Worm (Caenorhabditis elegans) whole organism, L1 larva: ENCODE measurements around the gene nhr-31.
A peak's percentile ranks its signal among the peaks of the same experiment; 100 is the strongest.

ENCODE experiments used
- C16A3.4 ChIP-seq: fragments of 150-350 bp; optimal IDR thresholded peaks from 2 replicates; lab custom pipeline; 2014; ENCODE audit warnings: missing biosample characterization, missing genetic modification characterization
- alr-1 ChIP-seq: fragments of 200-800 bp; sonication (Bioruptor generic); optimal IDR thresholded peaks from 2 replicates; lab custom pipeline; 2018; ENCODE audit warnings: borderline replicate concordance, mild to moderate bottlenecking, missing genetic modification characterization, missing compliant biosample characterization
- ceh-8 ChIP-seq: fragments of 200-800 bp; sonication (Bioruptor generic); optimal IDR thresholded peaks from 2 replicates; lab custom pipeline; 2018; ENCODE audit warnings: mild to moderate bottlenecking, missing genetic modification characterization, moderate library complexity, missing compliant biosample characterization
- ceh-82 ChIP-seq, 3 experiments: fragments of 150-350 bp in 1 of 3; sonication (generic microtip) in 2 of 3; optimal IDR thresholded peaks; 2 replicates each; lab custom pipeline; 2014 to 2017; ENCODE audit warnings: missing biosample characterization in 3 of 3, missing genetic modification characterization in 3 of 3
- ceh-90 ChIP-seq: sonication (generic microtip); optimal IDR thresholded peaks from 2 replicates; lab custom pipeline; 2016; ENCODE audit warnings: missing genetic modification characterization, missing compliant biosample characterization
- ces-1 ChIP-seq: fragments of 150-350 bp; optimal IDR thresholded peaks from 2 replicates; lab custom pipeline; 2014; ENCODE audit warnings: missing biosample characterization, missing genetic modification reagents, missing genetic modification characterization
- dpl-1 ChIP-seq, 3 experiments: fragments of 150-350 bp in 2 of 3; sonication (generic microtip) in 1 of 3; optimal IDR thresholded peaks; 2 replicates each; lab custom pipeline; 2014 to 2017; ENCODE audit warnings: missing biosample characterization in 3 of 3, missing genetic modification characterization in 3 of 3, missing genetic modification reagents in 3 of 3
- efl-1 ChIP-seq, 4 experiments: fragments of 150-350 bp; optimal IDR thresholded peaks in 3 of 4; peaks in 1 of 4; 1 replicate in 1 of 4; 2 replicates in 3 of 4; lab custom pipeline; 2014; ENCODE audit warnings: missing biosample characterization in 2 of 4, missing genetic modification characterization in 2 of 4, missing genetic modification reagents in 2 of 4
- efl-3 ChIP-seq: fragments of 200-800 bp; sonication (Bioruptor generic); optimal IDR thresholded peaks from 2 replicates; lab custom pipeline; 2018; ENCODE audit warnings: mild to moderate bottlenecking, missing genetic modification characterization, missing compliant biosample characterization
- egl-13 ChIP-seq: sonication (generic microtip); optimal IDR thresholded peaks from 2 replicates; lab custom pipeline; 2016; ENCODE audit warnings: missing genotype, missing genetic modification reagents, missing genetic modification characterization, missing compliant biosample characterization
- egl-27 ChIP-seq, 2 experiments: fragments of 150-350 bp in 1 of 2; sonication (generic microtip); optimal IDR thresholded peaks; 3 replicates each; lab custom pipeline; 2017 to 2018; ENCODE audit warnings: missing biosample characterization in 2 of 2, missing genetic modification characterization in 2 of 2, missing genetic modification reagents in 2 of 2
- elt-2 ChIP-seq: sonication (generic microtip); optimal IDR thresholded peaks from 2 replicates; lab custom pipeline; 2016; ENCODE audit warnings: missing genetic modification characterization, mild to moderate bottlenecking, inconsistent platforms, missing compliant biosample characterization, missing genetic modification reagents
- elt-3 ChIP-seq, 6 experiments: fragments of 150-350 bp in 1 of 6; sonication (generic microtip); optimal IDR thresholded peaks; 2 replicates each; lab custom pipeline; 2017 to 2018; ENCODE audit warnings: missing biosample characterization in 6 of 6, missing genetic modification characterization in 6 of 6, inconsistent platforms in 1 of 6
- ets-5 ChIP-seq: fragments of 200-800 bp; sonication (Bioruptor generic); IDR thresholded peaks from 2 replicates; pipeline ENCODE4 v1.3.6; 2022; ENCODE audit warnings: missing genetic modification characterization, missing compliant biosample characterization
- grh-1 ChIP-seq: fragments of 200-800 bp; sonication (Bioruptor generic); IDR thresholded peaks from 2 replicates; pipeline ENCODE4 v1.3.6; 2022; ENCODE audit warnings: missing genetic modification reagents, missing genetic modification characterization, missing compliant biosample characterization
- hlh-17 ChIP-seq: fragments of 200-800 bp; sonication (Bioruptor generic); optimal IDR thresholded peaks from 2 replicates; lab custom pipeline; 2018; ENCODE audit warnings: missing genetic modification characterization, mild to moderate bottlenecking, missing compliant biosample characterization, moderate library complexity, borderline replicate concordance
- hpl-2 ChIP-seq: fragments of 150-350 bp; optimal IDR thresholded peaks from 2 replicates; lab custom pipeline; 2014; ENCODE audit warnings: missing biosample characterization, missing genetic modification reagents, missing genetic modification characterization
- irx-1 ChIP-seq: sonication (generic microtip); optimal IDR thresholded peaks from 2 replicates; lab custom pipeline; 2016; ENCODE audit warnings: missing genetic modification characterization, missing compliant biosample characterization
- isw-1 ChIP-seq: fragments of 200-800 bp; sonication (Bioruptor generic); IDR thresholded peaks from 2 replicates; pipeline ENCODE4 v1.3.6; 2022; ENCODE audit warnings: missing genetic modification characterization, missing compliant biosample characterization
- lin-14 ChIP-seq: fragments of 200-800 bp; sonication (Bioruptor generic); optimal IDR thresholded peaks from 2 replicates; lab custom pipeline; 2018; ENCODE audit warnings: mild to moderate bottlenecking, missing genetic modification characterization, moderate library complexity, missing compliant biosample characterization
- lin-35 ChIP-seq, 2 experiments: fragments of 150-350 bp; optimal IDR thresholded peaks; 2 replicates each; lab custom pipeline; 2014; ENCODE audit warnings: missing biosample characterization in 2 of 2, missing genetic modification characterization in 2 of 2, missing genetic modification reagents in 2 of 2
- lir-3 ChIP-seq: sonication (generic microtip); optimal IDR thresholded peaks from 2 replicates; lab custom pipeline; 2016; ENCODE audit warnings: mild to moderate bottlenecking, missing genetic modification characterization, moderate library complexity, missing compliant biosample characterization; ENCODE audit not compliant: poor library complexity
- mdl-1 ChIP-seq, 2 experiments: fragments of 150-350 bp; optimal IDR thresholded peaks; 2 replicates each; lab custom pipeline; 2014 to 2017; ENCODE audit warnings: missing biosample characterization in 2 of 2, missing genetic modification characterization in 2 of 2, inconsistent platforms in 1 of 2
- mep-1 ChIP-seq: fragments of 150-350 bp; optimal IDR thresholded peaks from 2 replicates; lab custom pipeline; 2014; ENCODE audit warnings: missing biosample characterization, missing genetic modification characterization
- nhr-11 ChIP-seq: fragments of 150-350 bp; optimal IDR thresholded peaks from 2 replicates; lab custom pipeline; 2014; ENCODE audit warnings: missing biosample characterization, missing genetic modification characterization
- nhr-19 ChIP-seq: fragments of 200-800 bp; sonication (Bioruptor generic); conservative IDR thresholded peaks from 2 replicates; pipeline ENCODE4 v1.3.6; 2022; ENCODE audit warnings: missing genetic modification characterization, missing compliant biosample characterization
- nhr-28 ChIP-seq: fragments of 150-350 bp; optimal IDR thresholded peaks from 2 replicates; lab custom pipeline; 2014; ENCODE audit warnings: missing biosample characterization, missing genetic modification characterization
- nhr-71 ChIP-seq: sonication (generic microtip); optimal IDR thresholded peaks from 2 replicates; lab custom pipeline; 2016; ENCODE audit warnings: mild to moderate bottlenecking, missing genetic modification characterization, moderate library complexity, missing compliant biosample characterization
- nhr-76 ChIP-seq: sonication (generic microtip); optimal IDR thresholded peaks from 2 replicates; lab custom pipeline; 2017; ENCODE audit warnings: missing biosample characterization, missing genetic modification characterization
- nhr-77 ChIP-seq: fragments of 150-350 bp; optimal IDR thresholded peaks from 2 replicates; lab custom pipeline; 2014; ENCODE audit warnings: missing biosample characterization, missing genetic modification characterization
- nhr-85 ChIP-seq: sonication (generic microtip); peaks from one replicate; lab custom pipeline; 2016; ENCODE audit warnings: missing genetic modification characterization, inconsistent platforms, missing compliant biosample characterization
- pax-3 ChIP-seq: fragments of 200-800 bp; sonication (Bioruptor generic); optimal IDR thresholded peaks from 2 replicates; lab custom pipeline; 2018; ENCODE audit warnings: mild to moderate bottlenecking, missing genetic modification characterization, moderate library complexity, missing compliant biosample characterization
- pqm-1 ChIP-seq: sonication (generic microtip); optimal IDR thresholded peaks from 3 replicates; lab custom pipeline; 2017; ENCODE audit warnings: missing biosample characterization, missing genetic modification characterization
- skn-1 ChIP-seq: fragments of 150-350 bp; optimal IDR thresholded peaks from 2 replicates; lab custom pipeline; 2014; ENCODE audit warnings: missing biosample characterization, missing genetic modification characterization
- sox-4 ChIP-seq: sonication (generic microtip); optimal IDR thresholded peaks from 2 replicates; lab custom pipeline; 2016; ENCODE audit warnings: missing genetic modification characterization, missing compliant biosample characterization
- sptf-1 ChIP-seq: fragments of 150-350 bp; optimal IDR thresholded peaks from 2 replicates; lab custom pipeline; 2014; ENCODE audit warnings: missing biosample characterization, missing genetic modification characterization
- swsn-7 ChIP-seq: sonication (generic microtip); optimal IDR thresholded peaks from 2 replicates; lab custom pipeline; 2016; ENCODE audit warnings: missing genetic modification characterization, missing compliant biosample characterization
- tbx-2 ChIP-seq: sonication (generic microtip); optimal IDR thresholded peaks from 2 replicates; lab custom pipeline; 2016; ENCODE audit warnings: missing genetic modification characterization, missing compliant biosample characterization
- tlp-1 ChIP-seq: fragments of 150-350 bp; optimal IDR thresholded peaks from 2 replicates; lab custom pipeline; 2014; ENCODE audit warnings: missing biosample characterization, missing genetic modification characterization
- unc-130 ChIP-seq: fragments of 150-350 bp; optimal IDR thresholded peaks from 2 replicates; lab custom pipeline; 2017; ENCODE audit warnings: missing biosample characterization, missing genetic modification characterization, inconsistent platforms
- unc-30 ChIP-seq: sonication (generic microtip); optimal IDR thresholded peaks from 2 replicates; lab custom pipeline; 2017; ENCODE audit warnings: missing biosample characterization, missing genetic modification characterization
- unc-62 ChIP-seq: fragments of 150-350 bp; optimal IDR thresholded peaks from 2 replicates; lab custom pipeline; 2014; ENCODE audit warnings: missing biosample characterization, missing genetic modification reagents, missing genetic modification characterization
- xbp-1 ChIP-seq: sonication (generic microtip); optimal IDR thresholded peaks from 2 replicates; lab custom pipeline; 2016; ENCODE audit warnings: missing genetic modification characterization, missing compliant biosample characterization
- zip-4 ChIP-seq: fragments of 200-800 bp; sonication (Bioruptor generic); optimal IDR thresholded peaks from 2 replicates; lab custom pipeline; 2018; ENCODE audit warnings: mild to moderate bottlenecking, missing genetic modification characterization, moderate library complexity, missing compliant biosample characterization
- ztf-11 ChIP-seq, 2 experiments: sonication (generic microtip); optimal IDR thresholded peaks; 2 replicates each; lab custom pipeline; 2016 to 2017; ENCODE audit warnings: missing genetic modification characterization in 2 of 2, missing biosample characterization in 1 of 2, missing compliant biosample characterization in 1 of 2
- ztf-4 ChIP-seq: fragments of 150-350 bp; optimal IDR thresholded peaks from 2 replicates; lab custom pipeline; 2014; ENCODE audit warnings: missing biosample characterization, missing genetic modification characterization

nhr-31 gene

ce11 chrIV:8036492-8036891 lies 7.2 kb upstream of the nhr-31 start (continued):
- TF ChIP-seq skn-1 (tag; lab: Kevin White, UChicago) = no peak

DNA sequence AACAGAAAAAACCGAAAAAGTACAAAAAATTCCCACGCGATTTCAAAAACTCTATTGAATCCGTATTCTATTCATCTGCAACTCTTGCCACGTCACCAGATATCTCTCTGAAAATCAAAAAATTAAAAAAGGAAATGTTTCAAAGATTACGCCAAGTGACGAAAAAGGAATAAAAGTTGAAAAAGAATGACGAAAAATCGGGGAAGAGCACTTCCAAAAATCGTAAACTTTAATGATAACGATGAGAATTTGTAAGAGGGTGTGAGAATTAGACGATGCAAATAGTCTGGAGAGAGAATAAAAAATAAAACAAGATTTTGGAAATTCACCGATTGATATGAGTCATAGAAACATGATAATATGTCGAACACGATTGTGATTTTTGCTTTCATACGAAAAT lies 4.9 kb upstream of the nhr-31 start:
- TF ChIP-seq mep-1 (tag; lab: Kevin White, UChicago) (no peak), pqm-1 (tag; lab: Kevin White, UChicago) (no peak), pax-3 (no peak)
- TF ChIP-seq, all 84 proteins: peak for 0

DNA sequence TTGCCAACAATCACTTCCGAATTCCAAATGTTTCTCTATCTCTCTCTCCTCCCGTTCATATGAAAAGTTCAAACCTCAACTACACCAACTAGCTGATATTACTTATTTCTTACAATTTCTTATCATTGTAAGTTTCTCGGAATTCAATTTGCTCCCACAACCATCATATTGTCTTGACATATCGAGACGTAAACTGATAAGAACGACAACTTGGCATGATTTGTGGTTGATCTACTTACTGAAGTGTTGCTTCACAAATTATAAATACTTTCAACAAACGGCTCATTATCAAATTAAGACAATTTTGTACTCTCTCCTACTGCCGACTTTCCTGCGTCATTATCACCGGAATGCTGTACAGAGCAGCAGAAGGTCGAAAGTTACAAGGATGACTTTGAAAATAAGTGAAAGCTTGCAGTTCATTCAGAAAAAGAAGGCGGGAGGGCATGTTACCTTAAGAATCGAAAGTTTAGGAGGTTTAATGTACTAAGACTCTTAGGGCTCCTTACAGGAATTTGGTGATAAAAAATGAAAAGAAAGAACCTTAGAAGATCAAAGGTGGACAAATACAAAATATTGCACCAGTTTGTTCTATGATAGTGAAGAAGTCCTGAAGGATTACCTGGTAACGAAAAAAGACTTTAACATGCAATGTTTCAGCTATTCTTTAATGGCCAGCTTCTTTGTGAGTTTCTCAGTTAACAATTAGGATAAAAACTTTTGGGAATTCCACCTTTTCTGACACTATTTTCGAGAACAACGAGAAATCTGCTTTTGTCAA lies 3.0 kb upstream of the nhr-31 start:
- TF ChIP-seq zip-4 (GFP tag; lab: Kevin White, UChicago) (no peak), elt-3 (tag; optimal IDR thresholded peaks at IDR 0.05; lab: Kevin White, UChicago) (no peak), elt-2 (tag; lab: Kevin White, UChicago) (peak; percentile 97), nhr-77 (tag; lab: Kevin White, UChicago) (no peak), nhr-71 (tag; lab: Kevin White, UChicago) (peak; percentile 42), xbp-1 (tag; lab: Kevin White, UChicago) (no peak), ceh-8 (GFP tag; lab: Kevin White, UChicago) (no peak), unc-62 (GFP tag; lab: Kevin White, UChicago) (no peak), skn-1 (tag; lab: Kevin White, UChicago) (no peak), egl-27 (tag; optimal IDR thresholded peaks at IDR 0.05; lab: Kevin White, UChicago) (no peak), pax-3 (no peak), ztf-11 (tag; optimal IDR thresholded peaks at IDR 0.05; lab: Kevin White, UChicago) (no peak), lin-14 (GFP tag; lab: Kevin White, UChicago) (peak; percentile 12), hlh-17 (GFP tag; lab: Kevin White, UChicago) (no peak), nhr-11 (tag; lab: Kevin White, UChicago) (no peak), lin-35 (GFP tag; optimal IDR thresholded peaks at IDR 0.05; lab: Kevin White, UChicago) (no peak), ets-5 (GFP tag; lab: Robert Waterston, UW) (no peak), dpl-1 (GFP tag; optimal IDR thresholded peaks at IDR 0.05; lab: Kevin White, UChicago) (no peak), efl-3 (no peak), nhr-76 (tag; lab: Kevin White, UChicago) (no peak), efl-1 (optimal IDR thresholded peaks at IDR 0.05; lab: Kevin White, UChicago) (no peak), efl-1 (GFP tag; optimal IDR thresholded peaks at IDR 0.05 in 1 of 2; lab: Kevin White, UChicago) (peak in 1 of 2 experiments; percentile 71), hpl-2 (no peak), tlp-1 (tag; lab: Kevin White, UChicago) (no peak), pqm-1 (tag; lab: Kevin White, UChicago) (peak; percentile 83), nhr-28 (tag; lab: Kevin White, UChicago) (no peak), unc-30 (no peak), ceh-82 (tag; optimal IDR thresholded peaks at IDR 0.05; lab: Kevin White, UChicago) (no peak), unc-130 (tag; lab: Kevin White, UChicago) (no peak), C16A3.4 (tag; lab: Kevin White, UChicago) (no peak), nhr-19 (no peak), isw-1 (GFP tag; lab: Robert Waterston, UW) (no peak), grh-1 (GFP tag; lab: Robert Waterston, UW) (no peak), lir-3 (tag; lab: Kevin White, UChicago) (no peak), ceh-90 (tag; lab: Kevin White, UChicago) (no peak), nhr-85 (peak; percentile 10), egl-13 (tag; lab: Kevin White, UChicago) (no peak), tbx-2 (tag; lab: Kevin White, UChicago) (no peak), mdl-1 (tag; optimal IDR thresholded peaks at IDR 0.05; lab: Kevin White, UChicago) (no peak), alr-1 (tag; lab: Kevin White, UChicago) (no peak), irx-1 (tag; lab: Kevin White, UChicago) (no peak), ztf-4 (no peak), ces-1 (GFP tag; lab: Kevin White, UChicago) (no peak), sptf-1 (no peak), sox-4 (tag; lab: Kevin White, UChicago) (no peak), swsn-7 (no peak)
